Worm (Caenorhabditis elegans): ENCODE results near the gene fzy-1.
A peak's percentile ranks its signal among the peaks of the same experiment; 100 is the strongest.
"Not testable (repeated sequence)": the region's sequence is repeated elsewhere in the genome, so short reads cannot be mapped to it uniquely, and the experiment has no call there.

The fzy-1 gene

DNA sequence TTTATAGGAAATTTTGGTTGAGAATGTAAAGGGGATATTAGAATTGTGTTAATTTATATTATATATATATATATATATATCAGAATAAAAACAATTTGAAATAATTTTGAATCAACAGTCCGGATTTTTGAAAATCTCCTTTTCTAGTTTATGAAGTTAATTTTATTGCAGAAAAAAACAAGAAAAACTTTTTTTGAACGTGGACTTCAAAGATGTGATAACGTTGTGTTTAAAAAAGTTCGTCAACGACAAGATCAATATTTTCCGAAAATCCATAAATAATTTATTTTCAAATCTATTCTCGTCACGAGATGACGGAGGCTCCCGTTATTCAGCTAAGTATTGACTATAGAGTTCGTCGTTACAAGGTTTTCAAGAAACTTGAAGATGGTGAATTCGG lies 37.0 kb downstream of the fzy-1 start, which contains the start of gene C17C3.11:
Gene C17C3.11 (plus strand): TSS at position 301 of the 400 bp plus-strand sequence.
- no peak for TF ChIP-seq tra-4 (tag; optimal IDR thresholded peaks at IDR 0.05)
- no peak for TF ChIP-seq tbx-37 (GFP tag; conservative IDR thresholded peaks at IDR 0.05)
- TF ChIP-seq aly-1 (tag; optimal IDR thresholded peaks at IDR 0.05) = no peak
- no peak for TF ChIP-seq ama-1 (optimal IDR thresholded peaks at IDR 0.05)
- no peak for TF ChIP-seq ceh-36 (tag; optimal IDR thresholded peaks at IDR 0.05)

DNA sequence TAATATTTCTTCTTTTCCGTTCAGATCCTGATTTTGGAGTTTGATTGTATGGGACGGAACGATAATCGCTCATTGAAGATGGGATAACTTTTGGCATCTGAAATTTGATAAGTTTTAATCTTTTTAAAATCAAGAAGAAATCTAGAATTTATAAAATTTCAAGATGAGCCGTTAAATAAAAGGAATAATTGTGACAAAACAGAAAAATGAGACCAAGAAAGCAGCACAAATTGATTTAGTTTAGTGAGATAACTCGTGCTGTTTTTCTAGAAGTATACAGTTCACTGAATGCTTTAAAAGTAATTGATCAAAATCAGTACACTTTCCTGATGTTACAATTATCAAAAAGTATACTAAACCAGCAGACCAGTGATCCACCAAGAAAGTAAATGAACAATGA lies 39.5 kb downstream of the fzy-1 start, which contains the start of gene hlh-27:
Gene hlh-27 (minus strand): TSS at position 101 of the 400 bp plus-strand sequence.
- not testable (repeated sequence) for TF ChIP-seq ama-1 (optimal IDR thresholded peaks at IDR 0.05); tbx-37 (GFP tag; conservative IDR thresholded peaks at IDR 0.05); tbx-11 (GFP tag; IDR thresholded peaks at IDR 0.05)

DNA sequence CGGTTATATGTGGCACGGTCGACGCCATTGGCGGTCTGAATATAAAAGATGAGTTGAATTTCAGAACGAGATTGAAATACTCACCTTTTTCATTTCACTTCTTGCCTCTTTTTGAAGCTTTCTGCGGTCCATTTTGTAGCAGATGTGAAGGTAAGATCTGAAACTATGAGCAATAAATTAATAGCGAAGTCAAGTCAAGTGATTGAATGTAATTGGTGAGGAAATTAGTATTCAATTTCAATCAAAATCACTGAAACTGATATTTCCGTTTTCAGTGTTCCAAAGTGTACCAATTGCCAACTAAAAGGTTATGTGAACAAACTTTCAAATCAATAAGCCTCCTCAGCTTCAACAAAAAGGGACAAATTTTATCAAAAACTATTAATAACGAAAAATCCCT lies 41.1 kb downstream of the fzy-1 start, which contains the start of gene C17C3.24:
Gene C17C3.24 (minus strand): TSS at position 101 of the 400 bp plus-strand sequence.
- TF ChIP-seq tbx-37 (GFP tag; conservative IDR thresholded peaks at IDR 0.05) = no peak
- no peak for TF ChIP-seq aly-1 (tag; optimal IDR thresholded peaks at IDR 0.05)
- no peak for TF ChIP-seq flt-1 (GFP tag; IDR thresholded peaks at IDR 0.05)
- no peak for TF ChIP-seq tra-4 (tag; optimal IDR thresholded peaks at IDR 0.05)
- no peak for TF ChIP-seq sea-1 (GFP tag; conservative IDR thresholded peaks at IDR 0.05)
- TF ChIP-seq ceh-36 (tag; optimal IDR thresholded peaks at IDR 0.05) = no peak
- no peak for TF ChIP-seq B0310.2 (tag; optimal IDR thresholded peaks at IDR 0.05)
- TF ChIP-seq ceh-13 (GFP tag; optimal IDR thresholded peaks at IDR 0.05) = no peak
- TF ChIP-seq ama-1 (optimal IDR thresholded peaks at IDR 0.05) = no peak
- no peak for TF ChIP-seq hmbx-1 (tag; optimal IDR thresholded peaks at IDR 0.05)
- TF ChIP-seq pes-1 (GFP tag; IDR thresholded peaks at IDR 0.05) = no peak

DNA sequence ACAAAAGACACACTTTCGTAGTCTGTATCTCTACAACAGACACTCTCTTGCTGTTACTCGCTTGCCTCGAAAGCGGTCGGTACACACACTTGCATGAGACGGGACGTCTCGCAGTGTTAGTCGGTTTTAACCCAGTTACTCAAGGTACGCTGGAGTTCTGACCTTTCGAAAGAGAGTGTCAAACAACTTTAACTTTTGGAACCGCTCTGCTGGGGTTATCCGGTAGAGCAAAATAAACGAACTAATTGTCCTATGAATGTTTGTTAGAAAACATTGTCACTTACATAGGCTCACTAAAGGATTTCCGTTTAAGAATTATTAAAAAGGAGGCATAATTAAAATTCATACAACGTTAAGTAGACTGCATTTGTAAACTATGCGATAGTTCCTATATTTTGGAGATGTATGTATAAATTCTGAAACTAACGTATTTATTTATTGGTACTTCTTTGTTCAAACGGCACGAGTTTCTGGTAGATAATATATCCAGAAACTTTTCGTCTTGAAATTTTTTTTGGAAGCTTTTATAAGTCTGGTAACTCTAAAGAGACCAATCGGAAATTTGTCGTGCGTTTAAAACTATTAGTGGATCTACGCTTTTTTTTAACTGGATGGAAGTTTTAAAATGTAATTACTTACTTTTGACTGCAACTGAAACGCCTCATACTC lies 43.0 kb downstream of the fzy-1 start:
- TF ChIP-seq aly-1 (tag; optimal IDR thresholded peaks at IDR 0.05) (no peak), hmg-4 (GFP tag; optimal IDR thresholded peaks at IDR 0.05) (peak; percentile 90), pes-1 (GFP tag; IDR thresholded peaks at IDR 0.05) (peak; percentile 78), tbx-11 (GFP tag; IDR thresholded peaks at IDR 0.05) (peak; percentile 85), scrt-1 (GFP tag; IDR thresholded peaks at IDR 0.05) (peak; percentile 78), F13C5.2 (tag; optimal IDR thresholded peaks at IDR 0.05) (peak; percentile 95), sea-1 (GFP tag; conservative IDR thresholded peaks at IDR 0.05) (peak; percentile 90), ceh-36 (tag; optimal IDR thresholded peaks at IDR 0.05) (peak; percentile 85), hmbx-1 (tag; optimal IDR thresholded peaks at IDR 0.05) (peak; percentile 83), flt-1 (GFP tag; IDR thresholded peaks at IDR 0.05) (peak; percentile 60; the same call in 1 of the 2 replicates), B0310.2 (tag; optimal IDR thresholded peaks at IDR 0.05) (peak; percentile 91), tra-4 (tag; optimal IDR thresholded peaks at IDR 0.05) (peak; percentile 88), ceh-13 (GFP tag; optimal IDR thresholded peaks at IDR 0.05) (peak; percentile 30), tbx-37 (GFP tag; conservative IDR thresholded peaks at IDR 0.05) (peak; percentile 59), ama-1 (optimal IDR thresholded peaks at IDR 0.05) (peak; percentile 100), ets-7 (tag; optimal IDR thresholded peaks at IDR 0.05) (peak; percentile 77), hnd-1 (tag; optimal IDR thresholded peaks at IDR 0.05) (peak; percentile 59)

DNA sequence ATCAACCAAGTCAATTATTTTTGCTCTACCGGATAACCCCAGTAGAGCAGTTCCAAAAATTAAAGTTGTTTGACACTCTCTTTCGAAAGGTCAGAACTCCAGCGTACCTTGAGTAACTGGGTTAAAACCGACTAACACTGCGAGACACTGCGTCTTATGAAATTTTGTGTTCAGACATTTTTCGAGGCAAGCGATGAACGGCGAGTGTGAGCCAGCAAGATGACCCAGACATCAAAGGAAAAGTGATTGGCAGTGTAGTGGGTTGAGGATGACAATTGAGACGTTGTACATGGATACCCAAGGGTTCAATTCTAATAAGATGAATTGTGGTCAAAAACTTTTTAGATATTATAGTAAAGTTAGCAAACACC lies 43.6 kb downstream of the fzy-1 start:
- no peak for TF ChIP-seq flt-1 (GFP tag; IDR thresholded peaks at IDR 0.05)
- no peak for TF ChIP-seq hnd-1 (tag; optimal IDR thresholded peaks at IDR 0.05)

DNA sequence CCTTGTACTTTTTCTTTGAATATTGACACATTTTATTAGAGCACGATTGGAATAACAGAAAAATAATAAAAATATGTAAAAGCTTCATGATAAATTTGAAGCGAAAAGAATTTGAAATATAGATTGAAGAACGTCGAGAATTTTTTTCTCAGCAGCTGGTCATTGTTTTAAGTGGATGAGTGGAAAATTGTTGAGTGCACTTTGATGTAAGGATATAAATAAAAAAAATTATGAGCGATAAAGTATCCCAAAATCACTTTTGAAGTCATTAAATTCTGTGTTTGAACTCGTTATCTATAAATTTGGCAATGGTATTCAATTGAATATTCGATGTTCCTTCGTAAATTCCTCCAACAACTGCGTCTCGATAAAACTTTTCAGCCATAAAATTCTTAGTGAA lies 44.2 kb downstream of the fzy-1 start, which contains the start of gene ins-13:
Gene ins-13 (minus strand): TSS at position 101 of the 400 bp plus-strand sequence.
- TF ChIP-seq hnd-1 (tag; optimal IDR thresholded peaks at IDR 0.05) = no peak
- no peak for TF ChIP-seq flt-1 (GFP tag; IDR thresholded peaks at IDR 0.05)
- TF ChIP-seq F13C5.2 (tag; optimal IDR thresholded peaks at IDR 0.05) = no peak
- no peak for TF ChIP-seq pes-1 (GFP tag; IDR thresholded peaks at IDR 0.05)
- TF ChIP-seq ets-7 (tag; optimal IDR thresholded peaks at IDR 0.05) = no peak
- TF ChIP-seq ceh-13 (GFP tag; optimal IDR thresholded peaks at IDR 0.05) = no peak
- no peak for TF ChIP-seq hmg-4 (GFP tag; optimal IDR thresholded peaks at IDR 0.05)
- no peak for TF ChIP-seq tbx-11 (GFP tag; IDR thresholded peaks at IDR 0.05)
- no peak for TF ChIP-seq scrt-1 (GFP tag; IDR thresholded peaks at IDR 0.05)
- TF ChIP-seq B0310.2 (tag; optimal IDR thresholded peaks at IDR 0.05) = no peak
- TF ChIP-seq hmbx-1 (tag; optimal IDR thresholded peaks at IDR 0.05) = no peak
- no peak for TF ChIP-seq tbx-37 (GFP tag; conservative IDR thresholded peaks at IDR 0.05)
- no peak for TF ChIP-seq ama-1 (optimal IDR thresholded peaks at IDR 0.05)
- TF ChIP-seq aly-1 (tag; optimal IDR thresholded peaks at IDR 0.05) = no peak
- no peak for TF ChIP-seq tra-4 (tag; optimal IDR thresholded peaks at IDR 0.05)
- no peak for TF ChIP-seq sea-1 (GFP tag; conservative IDR thresholded peaks at IDR 0.05)
- TF ChIP-seq ceh-36 (tag; optimal IDR thresholded peaks at IDR 0.05) = no peak

DNA sequence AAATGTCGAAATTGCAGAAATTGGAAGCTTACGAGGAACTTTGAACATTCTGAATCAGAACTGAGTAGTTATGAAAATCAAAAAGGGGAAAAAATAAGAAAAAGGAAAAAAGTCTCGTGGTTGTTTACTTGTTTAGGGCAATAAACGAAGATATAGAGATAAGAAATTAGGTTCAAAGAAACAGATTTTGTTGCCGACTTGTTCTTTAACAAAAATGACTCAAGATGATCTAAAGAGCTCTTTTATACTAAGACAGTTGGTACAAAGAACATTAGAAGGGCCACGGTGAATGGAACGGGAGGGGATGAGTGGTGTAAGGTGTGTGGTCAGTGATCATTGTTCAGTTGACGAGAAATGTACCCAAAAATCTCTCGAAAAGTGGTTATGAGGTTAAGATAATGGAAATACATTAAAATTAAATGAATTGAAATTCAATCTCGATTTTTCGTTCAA lies 46.9 kb downstream of the fzy-1 start, which contains the start of gene acdh-2:
Gene acdh-2 (minus strand): TSS at position 51 of the 453 bp plus-strand sequence.
- TF ChIP-seq flt-1 (GFP tag; IDR thresholded peaks at IDR 0.05) = no peak
- TF ChIP-seq tra-4 (tag; optimal IDR thresholded peaks at IDR 0.05) = no peak
- no peak for TF ChIP-seq aly-1 (tag; optimal IDR thresholded peaks at IDR 0.05)
- no peak for TF ChIP-seq tbx-37 (GFP tag; conservative IDR thresholded peaks at IDR 0.05)
- no peak for TF ChIP-seq hmg-4 (GFP tag; optimal IDR thresholded peaks at IDR 0.05)
- no peak for TF ChIP-seq ets-7 (tag; optimal IDR thresholded peaks at IDR 0.05)
- no peak for TF ChIP-seq hnd-1 (tag; optimal IDR thresholded peaks at IDR 0.05)
- no peak for TF ChIP-seq ama-1 (optimal IDR thresholded peaks at IDR 0.05)
- TF ChIP-seq sea-1 (GFP tag; conservative IDR thresholded peaks at IDR 0.05) = no peak
- no peak for TF ChIP-seq hmbx-1 (tag; optimal IDR thresholded peaks at IDR 0.05)
- no peak for TF ChIP-seq ceh-13 (GFP tag; optimal IDR thresholded peaks at IDR 0.05)
- no peak for TF ChIP-seq scrt-1 (GFP tag; IDR thresholded peaks at IDR 0.05)
- no peak for TF ChIP-seq tbx-11 (GFP tag; IDR thresholded peaks at IDR 0.05)
- TF ChIP-seq ceh-36 (tag; optimal IDR thresholded peaks at IDR 0.05) = no peak
- no peak for TF ChIP-seq B0310.2 (tag; optimal IDR thresholded peaks at IDR 0.05)
